Fruit fly (Drosophila melanogaster) whole organism, embryonic: Measurements from ENCODE around the gene CG15742.
A peak's percentile ranks its signal among the peaks of the same experiment; 100 is the strongest.

Experiments
- CG11696 ChIP-seq: fragments of 200-800 bp; sonication (Bioruptor generic); IDR thresholded peaks from 2 replicates; pipeline ENCODE4 v1.3.6; 2022; ENCODE audit warnings: missing biosample characterization, missing genetic modification characterization
- CG12744 ChIP-seq: fragments of 200-800 bp; sonication (Bioruptor generic); optimal IDR thresholded peaks from 2 replicates; lab custom pipeline; 2016; ENCODE audit warnings: missing biosample characterization, missing genetic modification characterization
- CG14014 ChIP-seq: fragments of 200-800 bp; sonication (Bioruptor generic); IDR thresholded peaks from 2 replicates; pipeline ENCODE4 v1.3.6; 2022; ENCODE audit warnings: missing biosample characterization, missing genetic modification characterization
- CG1603 ChIP-seq: fragments of 200-800 bp; sonication (Bioruptor generic); optimal IDR thresholded peaks from 2 replicates; lab custom pipeline; 2019; ENCODE audit warnings: missing biosample characterization, mild to moderate bottlenecking, missing genetic modification characterization, moderate library complexity
- CG17361 ChIP-seq: fragments of 200-800 bp; sonication (Bioruptor generic); IDR thresholded peaks from 3 replicates; pipeline ENCODE4 v1.3.6; 2022; ENCODE audit warnings: missing biosample characterization, missing genetic modification characterization
- CG18599 ChIP-seq: fragments of 200-800 bp; sonication (Bioruptor generic); optimal IDR thresholded peaks from 3 replicates; lab custom pipeline; 2017; ENCODE audit warnings: missing biosample characterization, missing genetic modification characterization, mild to moderate bottlenecking, moderate library complexity, missing genetic modification reagents
- CG2202 ChIP-seq: fragments of 200-800 bp; sonication (Bioruptor generic); optimal IDR thresholded peaks from 2 replicates; lab custom pipeline; 2018; ENCODE audit warnings: missing biosample characterization, mild to moderate bottlenecking, missing genetic modification characterization
- CG2712 ChIP-seq: fragments of 200-800 bp; optimal IDR thresholded peaks from 3 replicates; lab custom pipeline; 2019; ENCODE audit warnings: missing biosample characterization, mild to moderate bottlenecking, missing genetic modification characterization, moderate library complexity
- CG3065 ChIP-seq: fragments of 200-800 bp; sonication (Bioruptor generic); optimal IDR thresholded peaks from 2 replicates; lab custom pipeline; 2016; ENCODE audit warnings: missing biosample characterization, missing genetic modification characterization
- CG31365 ChIP-seq: fragments of 200-800 bp; sonication (Bioruptor generic); optimal IDR thresholded peaks from 2 replicates; lab custom pipeline; 2018; ENCODE audit warnings: missing biosample characterization, mild to moderate bottlenecking, missing genetic modification characterization
- CG32532 ChIP-seq: fragments of 200-800 bp; sonication (Bioruptor generic); IDR thresholded peaks from 2 replicates; pipeline ENCODE4 v1.3.6; 2022; ENCODE audit warnings: missing biosample characterization, missing genetic modification characterization
- CG32767 ChIP-seq: fragments of 200-800 bp; sonication (Bioruptor generic); IDR thresholded peaks from 2 replicates; pipeline ENCODE4 v1.3.6; 2022; ENCODE audit warnings: missing biosample characterization, missing genetic modification characterization
- CG4424 ChIP-seq: fragments of 200-800 bp; sonication (Bioruptor generic); optimal IDR thresholded peaks from 3 replicates; lab custom pipeline; 2016; ENCODE audit warnings: missing biosample characterization, missing genetic modification characterization
- CG7271 ChIP-seq: fragments of 200-800 bp; sonication (Bioruptor generic); optimal IDR thresholded peaks from 2 replicates; lab custom pipeline; 2018; ENCODE audit warnings: missing biosample characterization, mild to moderate bottlenecking, missing genetic modification characterization, moderate library complexity
- CG9817 ChIP-seq: fragments of 200-800 bp; sonication (Bioruptor generic); optimal IDR thresholded peaks from 2 replicates; lab custom pipeline; 2018; ENCODE audit warnings: missing biosample characterization, mild to moderate bottlenecking, missing genetic modification characterization, moderate library complexity
- CHES-1-like ChIP-seq: fragments of 200-800 bp; sonication (Bioruptor generic); optimal IDR thresholded peaks from 2 replicates; lab custom pipeline; 2016; ENCODE audit warnings: missing biosample characterization, missing genetic modification characterization
- CkIIα-i1 ChIP-seq: fragments of 200-800 bp; sonication (Bioruptor generic); IDR thresholded peaks from 2 replicates; pipeline ENCODE4 v1.3.6; 2022; ENCODE audit warnings: missing biosample characterization, missing genetic modification characterization
- CrebB ChIP-seq: fragments of 200-800 bp; sonication (Bioruptor generic); optimal IDR thresholded peaks from 3 replicates; lab custom pipeline; 2018; ENCODE audit warnings: missing biosample characterization, mild to moderate bottlenecking, missing genetic modification characterization
- Dip3 ChIP-seq: fragments of 200-800 bp; sonication (Bioruptor generic); optimal IDR thresholded peaks from 3 replicates; lab custom pipeline; 2016; ENCODE audit warnings: missing biosample characterization, missing genetic modification characterization
- Dref ChIP-seq: fragments of 200-800 bp; sonication (Bioruptor generic); IDR thresholded peaks from 2 replicates; pipeline ENCODE4 v1.3.6; 2022; ENCODE audit warnings: missing biosample characterization, missing genetic modification characterization
- ERR ChIP-seq: fragments of 200-800 bp; sonication (Bioruptor generic); optimal IDR thresholded peaks from 2 replicates; lab custom pipeline; 2016; ENCODE audit warnings: missing biosample characterization, missing genetic modification characterization
- Fer3 ChIP-seq: fragments of 200-800 bp; sonication (Bioruptor generic); optimal IDR thresholded peaks from 2 replicates; lab custom pipeline; 2018; ENCODE audit warnings: missing biosample characterization, mild to moderate bottlenecking, missing genetic modification characterization, moderate library complexity
- Gug ChIP-seq: fragments of 200-800 bp; sonication (Bioruptor generic); IDR thresholded peaks from 4 replicates; pipeline ENCODE4 v1.3.6; 2022; ENCODE audit warnings: missing biosample characterization, missing genetic modification characterization
- HLH3B ChIP-seq: fragments of 200-800 bp; sonication (Bioruptor generic); IDR thresholded peaks from 2 replicates; pipeline ENCODE4 v1.3.6; 2022; ENCODE audit warnings: missing biosample characterization, missing genetic modification characterization
- Hey ChIP-seq: fragments of 200-800 bp; sonication (Bioruptor generic); optimal IDR thresholded peaks from 3 replicates; lab custom pipeline; 2018; ENCODE audit warnings: missing biosample characterization, mild to moderate bottlenecking, missing genetic modification characterization
- Jarid2 ChIP-seq: fragments of 200-800 bp; sonication (Bioruptor generic); optimal IDR thresholded peaks from 3 replicates; lab custom pipeline; 2017; ENCODE audit warnings: mild to moderate bottlenecking, missing biosample characterization, missing genetic modification reagents, missing genetic modification characterization
- Myb ChIP-seq: fragments of 200-800 bp; sonication (Bioruptor generic); optimal IDR thresholded peaks from 2 replicates; lab custom pipeline; 2016; ENCODE audit warnings: missing biosample characterization, missing genetic modification characterization
- NFAT ChIP-seq: fragments of 200-800 bp; sonication (Bioruptor generic); IDR thresholded peaks from 2 replicates; pipeline ENCODE4 v1.3.6; 2022; ENCODE audit warnings: missing biosample characterization, missing genetic modification characterization
- NfI ChIP-seq: fragments of 200-800 bp; sonication (Bioruptor generic); optimal IDR thresholded peaks from 3 replicates; lab custom pipeline; 2018; ENCODE audit warnings: missing biosample characterization, mild to moderate bottlenecking, missing genetic modification characterization, moderate library complexity
- Spps ChIP-seq: fragments of 200-800 bp; sonication (Bioruptor generic); optimal IDR thresholded peaks from 2 replicates; lab custom pipeline; 2018; ENCODE audit warnings: missing biosample characterization, mild to moderate bottlenecking, missing genetic modification characterization
- az2 ChIP-seq: fragments of 200-800 bp; sonication (Bioruptor generic); optimal IDR thresholded peaks from 3 replicates; lab custom pipeline; 2016; ENCODE audit warnings: missing biosample characterization, missing genetic modification characterization
- bbx ChIP-seq: fragments of 200-800 bp; sonication (Bioruptor generic); IDR thresholded peaks from 2 replicates; pipeline ENCODE4 v1.3.6; 2022; ENCODE audit warnings: missing biosample characterization, missing genetic modification characterization; ENCODE audit not compliant: partially characterized antibody
- bsh ChIP-seq, 2 experiments: fragments of 200-800 bp; sonication (Bioruptor generic); optimal IDR thresholded peaks; 2 replicates each; lab custom pipeline; 2017 to 2018; ENCODE audit warnings: mild to moderate bottlenecking in 2 of 2, missing biosample characterization in 2 of 2, missing genetic modification characterization in 2 of 2, moderate library complexity in 1 of 2
- chm ChIP-seq: fragments of 200-800 bp; sonication (Bioruptor generic); IDR thresholded peaks from 2 replicates; pipeline ENCODE4 v1.3.6; 2022; ENCODE audit warnings: missing biosample characterization, missing genetic modification characterization
- corto ChIP-seq: fragments of 200-800 bp; sonication (Bioruptor generic); optimal IDR thresholded peaks from 2 replicates; lab custom pipeline; 2016; ENCODE audit warnings: missing biosample characterization, mild to moderate bottlenecking, missing genetic modification characterization, moderate library complexity
- dpn ChIP-seq, 2 experiments: fragments of 200-800 bp; sonication (Bioruptor generic); optimal IDR thresholded peaks; 3 replicates each; lab custom pipeline; 2016; ENCODE audit warnings: missing biosample characterization in 2 of 2, missing genetic modification characterization in 2 of 2
- dysf ChIP-seq: fragments of 200-800 bp; sonication (Bioruptor generic); IDR thresholded peaks from 3 replicates; pipeline ENCODE4 v1.3.6; 2022; ENCODE audit warnings: missing biosample characterization, missing genetic modification characterization
- ems ChIP-seq: fragments of 200-800 bp; sonication (Bioruptor generic); optimal IDR thresholded peaks from 3 replicates; lab custom pipeline; 2016; ENCODE audit warnings: missing biosample characterization, missing genetic modification characterization
- luna ChIP-seq: fragments of 200-800 bp; sonication (Bioruptor generic); optimal IDR thresholded peaks from 2 replicates; lab custom pipeline; 2016; ENCODE audit warnings: missing biosample characterization, missing genetic modification characterization
- mam ChIP-seq: fragments of 200-800 bp; sonication (Bioruptor generic); optimal IDR thresholded peaks from 3 replicates; lab custom pipeline; 2016; ENCODE audit warnings: missing biosample characterization, missing genetic modification characterization
- prd ChIP-seq, 3 experiments: fragments of >200 bp in 2 of 3; fragments of 200-800 bp in 1 of 3; sonication (Bioruptor generic) in 1 of 3; optimal IDR thresholded peaks in 2 of 3; IDR thresholded peaks in 1 of 3; 2 replicates in 2 of 3; 3 replicates in 1 of 3; pipeline versions ENCODE4 v1.3.6 to Lab custom; 2017 to 2022; ENCODE audit warnings: missing biosample characterization in 1 of 3, missing genetic modification characterization in 1 of 3
- sens ChIP-seq: fragments of 200-800 bp; sonication (Bioruptor generic); peaks from one replicate; lab custom pipeline; 2016; ENCODE audit warnings: missing biosample characterization, missing genetic modification characterization
- slbo ChIP-seq: fragments of 200-800 bp; sonication (Bioruptor generic); IDR thresholded peaks from 2 replicates; pipeline ENCODE4 v1.3.6; 2022; ENCODE audit warnings: missing biosample characterization, missing genetic modification characterization
- unpg ChIP-seq: fragments of 200-800 bp; sonication (Bioruptor generic); optimal IDR thresholded peaks from 3 replicates; lab custom pipeline; 2018; ENCODE audit warnings: missing biosample characterization, mild to moderate bottlenecking, missing genetic modification characterization, moderate library complexity
- zen ChIP-seq: fragments of 200-800 bp; sonication (Bioruptor generic); optimal IDR thresholded peaks from 3 replicates; lab custom pipeline; 2018; ENCODE audit warnings: missing biosample characterization, mild to moderate bottlenecking, missing genetic modification characterization, moderate library complexity

The CG15742 gene

dm6 chrX:13278468-13278982, 20.2 kb upstream of the CG15742 start (continued):
- TF ChIP-seq CkIIα-i1 = no peak

dm6 chrX:13277580-13278467, 19.5 kb upstream of the CG15742 start:
- no peak for TF ChIP-seq chm (GFP tag; lab: Robert Waterston, UW)
- TF ChIP-seq CG7271 (tag; lab: Kevin White, UChicago) = no peak
- TF ChIP-seq CrebB (tag; lab: Kevin White, UChicago) = no peak
- TF ChIP-seq Hey = no peak
- TF ChIP-seq az2 (GFP tag; lab: Kevin White, UChicago) = no peak
- TF ChIP-seq bsh (GFP tag; optimal IDR thresholded peaks at IDR 0.05; lab: Kevin White, UChicago) = peak in 1 of 2 experiments; percentile 30
- TF ChIP-seq CG31365 (tag; lab: Kevin White, UChicago) = peak; percentile 95
- no peak for TF ChIP-seq zen (tag; lab: Kevin White, UChicago)
- peak; percentile 0 for TF ChIP-seq CG9817 (tag; lab: Kevin White, UChicago)
- 0 out of 2 replicates have a peak, but pooled peaks have one; percentile 33 for TF ChIP-seq CG14014 (GFP tag; lab: Robert Waterston, UW)
- TF ChIP-seq Dip3 (GFP tag; lab: Kevin White, UChicago) = no peak
- TF ChIP-seq sens = peak; percentile 42
- TF ChIP-seq CG17361 = peak; percentile 49; the same call in 1 of the 3 replicates
- no peak for TF ChIP-seq Jarid2 (GFP tag; lab: Kevin White, UChicago)
- TF ChIP-seq CG2202 (tag; lab: Kevin White, UChicago) = no peak
- TF ChIP-seq bbx (GFP tag; lab: Robert Waterston, UW) = 0 out of 2 replicates have a peak, but pooled peaks have one; percentile 11
- TF ChIP-seq CG3065 (GFP tag; lab: Kevin White, UChicago) = peak; percentile 49
- TF ChIP-seq HLH3B (GFP tag; lab: Robert Waterston, UW) = 0 out of 2 replicates have a peak, but pooled peaks have one; percentile 18
- peak; percentile 5 for TF ChIP-seq CG1603 (tag; lab: Kevin White, UChicago)
- peak; percentile 13 for TF ChIP-seq corto (GFP tag; lab: Kevin White, UChicago)
- TF ChIP-seq Dref (GFP tag; lab: Robert Waterston, UW) = no peak
- TF ChIP-seq ems (GFP tag; lab: Kevin White, UChicago) = peak; percentile 21
- TF ChIP-seq CG4424 (GFP tag; lab: Kevin White, UChicago) = peak; percentile 4
- TF ChIP-seq NFAT (GFP tag; lab: Robert Waterston, UW) = 0 out of 2 replicates have a peak, but pooled peaks have one; percentile 11
- peak; percentile 13 for TF ChIP-seq Fer3 (tag; lab: Kevin White, UChicago)
- TF ChIP-seq unpg (GFP tag; lab: Kevin White, UChicago) = peak; percentile 8
- TF ChIP-seq CHES-1-like = no peak
- TF ChIP-seq Spps (tag; lab: Kevin White, UChicago) = no peak
- peak; percentile 32; the same call in 1 of the 2 replicates for TF ChIP-seq CG32532
- peak; percentile 10 for TF ChIP-seq mam
- TF ChIP-seq slbo (GFP tag; lab: Robert Waterston, UW) = peak; percentile 60; the same call in 1 of the 2 replicates
- TF ChIP-seq dpn (GFP tag; optimal IDR thresholded peaks at IDR 0.05; lab: Kevin White, UChicago) = peak; percentile 17 to 30
- no peak for TF ChIP-seq CG18599 (GFP tag; lab: Kevin White, UChicago)
- TF ChIP-seq ERR (GFP tag; lab: Kevin White, UChicago) = no peak
- TF ChIP-seq CG12744 = no peak
- TF ChIP-seq luna (GFP tag; lab: Kevin White, UChicago) = no peak
- TF ChIP-seq CG32767 = peak; percentile 29; the same call in 1 of the 2 replicates
- no peak for TF ChIP-seq prd (optimal IDR thresholded peaks at IDR 0.05; lab: Kevin White, UChicago)
- peak; percentile 39; the same call in 1 of the 3 replicates for TF ChIP-seq prd (GFP tag; IDR thresholded peaks at IDR 0.05; lab: Robert Waterston, UW)
- no peak for TF ChIP-seq Myb (GFP tag; lab: Kevin White, UChicago)
- TF ChIP-seq NfI (GFP tag; lab: Kevin White, UChicago) = peak; percentile 26
- 0 out of 4 replicates have a peak, but pooled peaks have one; percentile 38 for TF ChIP-seq Gug (GFP tag; lab: Robert Waterston, UW)
- TF ChIP-seq dysf (GFP tag; lab: Robert Waterston, UW) = 0 out of 3 replicates have a peak, but pooled peaks have one; percentile 26
- TF ChIP-seq CG11696 (GFP tag; lab: Robert Waterston, UW) = peak; percentile 96
- TF ChIP-seq CG2712 = peak; percentile 47
